Fruit fly (Drosophila melanogaster) whole organism, prepupa: ENCODE data around the gene CG12994.

Experiments
- Blimp-1 ChIP-seq: fragments of 200-800 bp; sonication (Bioruptor generic); optimal IDR thresholded peaks from 3 replicates; lab custom pipeline; 2017; ENCODE audit warnings: missing biosample characterization, missing genetic modification characterization, mild to moderate bottlenecking, moderate library complexity, missing genetic modification reagents
- CG10631 ChIP-seq: fragments of 200-800 bp; sonication (Bioruptor generic); optimal IDR thresholded peaks from 2 replicates; lab custom pipeline; 2016; ENCODE audit warnings: missing biosample characterization, missing genetic modification characterization
- CG10669 ChIP-seq: fragments of 200-800 bp; sonication (Bioruptor generic); optimal IDR thresholded peaks from 3 replicates; lab custom pipeline; 2018; ENCODE audit warnings: missing biosample characterization, mild to moderate bottlenecking, missing genetic modification characterization, moderate library complexity
- CG11294 ChIP-seq: fragments of 200-800 bp; sonication (Bioruptor generic); IDR thresholded peaks from 2 replicates; pipeline ENCODE4 v1.3.6; 2022; ENCODE audit warnings: missing biosample characterization, missing genetic modification characterization
- CG11902 ChIP-seq: fragments of 200-800 bp; sonication (Bioruptor generic); optimal IDR thresholded peaks from 3 replicates; lab custom pipeline; 2016; ENCODE audit warnings: missing biosample characterization, missing genetic modification characterization
- CG15336 ChIP-seq: fragments of 200-800 bp; sonication (Bioruptor generic); IDR thresholded peaks from 2 replicates; pipeline ENCODE4 v1.3.6; 2022; ENCODE audit warnings: missing biosample characterization, missing genetic modification characterization
- CG3032 ChIP-seq: fragments of 200-800 bp; optimal IDR thresholded peaks from 2 replicates; lab custom pipeline; 2019; ENCODE audit warnings: missing biosample characterization, mild to moderate bottlenecking, missing genetic modification characterization, moderate library complexity
- CG32006 ChIP-seq: fragments of 200-800 bp; sonication (Bioruptor generic); optimal IDR thresholded peaks from 3 replicates; lab custom pipeline; 2017; ENCODE audit warnings: missing biosample characterization, mild to moderate bottlenecking, missing genetic modification characterization
- CG34406 ChIP-seq: fragments of 200-800 bp; sonication (Bioruptor generic); optimal IDR thresholded peaks from 3 replicates; lab custom pipeline; 2016; ENCODE audit warnings: missing biosample characterization, missing genetic modification characterization
- CG3919 ChIP-seq: fragments of 200-800 bp; sonication (Bioruptor generic); optimal IDR thresholded peaks from 3 replicates; lab custom pipeline; 2016; ENCODE audit warnings: missing biosample characterization, missing genetic modification characterization
- CG6163 ChIP-seq: fragments of 200-800 bp; sonication (Bioruptor generic); IDR thresholded peaks from 3 replicates; pipeline ENCODE4 v1.3.6; 2022; ENCODE audit warnings: missing biosample characterization, missing genetic modification characterization
- CG6276 ChIP-seq: fragments of 200-800 bp; sonication (Bioruptor generic); optimal IDR thresholded peaks from 2 replicates; lab custom pipeline; 2017; ENCODE audit warnings: missing biosample characterization, mild to moderate bottlenecking, missing genetic modification characterization
- CG8119 ChIP-seq: fragments of 200-800 bp; sonication (Bioruptor generic); IDR thresholded peaks from 3 replicates; pipeline ENCODE4 v1.3.6; 2022; ENCODE audit warnings: missing biosample characterization, missing genetic modification characterization
- CG8319 ChIP-seq: fragments of 200-800 bp; sonication (Bioruptor generic); optimal IDR thresholded peaks from 3 replicates; lab custom pipeline; 2016; ENCODE audit warnings: missing biosample characterization, missing genetic modification characterization
- CG9139 ChIP-seq: fragments of 200-800 bp; sonication (Bioruptor generic); optimal IDR thresholded peaks from 3 replicates; lab custom pipeline; 2017; ENCODE audit warnings: missing biosample characterization, mild to moderate bottlenecking, missing genetic modification characterization
- Eip75B ChIP-seq: fragments of 200-800 bp; sonication (Bioruptor generic); optimal IDR thresholded peaks from 3 replicates; lab custom pipeline; 2016; ENCODE audit warnings: missing biosample characterization, missing genetic modification characterization
- Eip78C ChIP-seq: fragments of 200-800 bp; sonication (Bioruptor generic); peaks from one replicate; lab custom pipeline; 2016; ENCODE audit warnings: missing biosample characterization, missing genetic modification characterization
- Ets96B ChIP-seq: fragments of 200-800 bp; optimal IDR thresholded peaks from 2 replicates; lab custom pipeline; 2019; ENCODE audit warnings: missing biosample characterization, mild to moderate bottlenecking, missing genetic modification characterization, moderate library complexity
- Gug ChIP-seq: fragments of 200-800 bp; sonication (Bioruptor generic); IDR thresholded peaks from 2 replicates; pipeline ENCODE4 v1.3.6; 2022; ENCODE audit warnings: missing biosample characterization, missing genetic modification characterization
- Hr4 ChIP-seq: fragments of 200-800 bp; sonication (Bioruptor generic); optimal IDR thresholded peaks from 3 replicates; lab custom pipeline; 2016; ENCODE audit warnings: missing biosample characterization, missing genetic modification characterization
- Met ChIP-seq: fragments of 200-800 bp; sonication (Bioruptor generic); optimal IDR thresholded peaks from 3 replicates; lab custom pipeline; 2016; ENCODE audit warnings: missing biosample characterization, missing genetic modification characterization
- OdsH ChIP-seq: fragments of 200-800 bp; sonication (Bioruptor generic); optimal IDR thresholded peaks from 3 replicates; lab custom pipeline; 2016; ENCODE audit warnings: missing biosample characterization, missing genetic modification characterization
- Smox ChIP-seq: fragments of 200-800 bp; sonication (Bioruptor generic); optimal IDR thresholded peaks from 3 replicates; lab custom pipeline; 2016; ENCODE audit warnings: missing biosample characterization, missing genetic modification characterization
- Sox102F ChIP-seq: fragments of 200-800 bp; sonication (Bioruptor generic); optimal IDR thresholded peaks from 2 replicates; lab custom pipeline; 2016; ENCODE audit warnings: missing biosample characterization, mild to moderate bottlenecking, missing genetic modification characterization
- Sox15 ChIP-seq: fragments of 200-800 bp; sonication (Bioruptor generic); optimal IDR thresholded peaks from 3 replicates; lab custom pipeline; 2016; ENCODE audit warnings: missing biosample characterization, missing genetic modification characterization
- achi ChIP-seq: fragments of 200-800 bp; sonication (Bioruptor generic); optimal IDR thresholded peaks from 3 replicates; lab custom pipeline; 2016; ENCODE audit warnings: missing biosample characterization, missing genetic modification characterization
- acj6 ChIP-seq: fragments of 200-800 bp; sonication (Bioruptor generic); optimal IDR thresholded peaks from 3 replicates; lab custom pipeline; 2016; ENCODE audit warnings: missing biosample characterization, missing genetic modification characterization
- dac ChIP-seq: fragments of 200-800 bp; sonication (Bioruptor generic); optimal IDR thresholded peaks from 2 replicates; lab custom pipeline; 2017; ENCODE audit warnings: missing biosample characterization, mild to moderate bottlenecking, missing genetic modification characterization
- eg ChIP-seq: fragments of 200-800 bp; sonication (Bioruptor generic); IDR thresholded peaks from 3 replicates; pipeline ENCODE4 v1.3.6; 2022; ENCODE audit warnings: missing biosample characterization, missing genetic modification characterization
- esn ChIP-seq: fragments of 200-800 bp; sonication (Bioruptor generic); optimal IDR thresholded peaks from 2 replicates; lab custom pipeline; 2016; ENCODE audit warnings: missing biosample characterization, mild to moderate bottlenecking, missing genetic modification characterization, moderate library complexity
- fkh ChIP-seq: fragments of 200-800 bp; sonication (Bioruptor generic); optimal IDR thresholded peaks from 3 replicates; lab custom pipeline; 2017; ENCODE audit warnings: missing biosample characterization, mild to moderate bottlenecking, missing genetic modification characterization, moderate library complexity
- pdm3 ChIP-seq: fragments of 200-800 bp; sonication (Bioruptor generic); optimal IDR thresholded peaks from 3 replicates; lab custom pipeline; 2016; ENCODE audit warnings: missing biosample characterization, missing genetic modification characterization
- ss ChIP-seq, 2 experiments: fragments of 200-800 bp; sonication (Bioruptor generic); optimal IDR thresholded peaks; 2 replicates in 1 of 2; 3 replicates in 1 of 2; lab custom pipeline; 2017 to 2018; ENCODE audit warnings: mild to moderate bottlenecking in 2 of 2, missing biosample characterization in 2 of 2, missing genetic modification characterization in 2 of 2, moderate library complexity in 1 of 2
- svp ChIP-seq: fragments of 200-800 bp; sonication (Bioruptor generic); peaks from one replicate; lab custom pipeline; 2016; ENCODE audit warnings: missing biosample characterization, missing genetic modification characterization
- vri ChIP-seq: fragments of 200-800 bp; sonication (Bioruptor generic); optimal IDR thresholded peaks from 3 replicates; lab custom pipeline; 2016; ENCODE audit warnings: missing biosample characterization, mild to moderate bottlenecking, missing genetic modification characterization

Gene CG12994

DNA sequence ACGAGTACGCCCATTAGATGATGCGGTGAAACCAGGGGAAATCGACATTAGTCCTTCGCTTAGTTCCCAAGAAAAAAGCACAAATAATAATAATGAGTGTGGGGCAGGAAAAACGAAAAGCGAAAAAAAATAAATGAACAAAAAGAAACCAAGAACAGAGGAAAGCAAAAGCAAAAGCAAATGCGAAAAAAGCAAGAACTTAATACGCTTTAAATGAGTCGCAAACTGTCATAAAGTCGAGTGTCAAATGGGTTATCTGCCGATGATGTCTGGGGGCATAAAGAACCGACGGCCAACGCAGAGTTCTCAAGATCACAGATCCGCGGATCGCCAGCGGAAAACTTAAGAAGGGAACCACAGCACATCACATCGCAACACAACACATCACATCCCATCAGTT is 44.6 kb upstream of the CG12994 start (continued):
- TF ChIP-seq esn (no peak), CG8319 (GFP tag; lab: Kevin White, UChicago) (no peak), acj6 (GFP tag; lab: Kevin White, UChicago) (no peak), Gug (GFP tag; lab: Robert Waterston, UW) (no peak), CG6163 (GFP tag; lab: Robert Waterston, UW) (peak; percentile 76; the same call in 2 of the 3 replicates), eg (GFP tag; lab: Robert Waterston, UW) (peak; percentile 52; the same call in 2 of the 3 replicates), OdsH (GFP tag; lab: Kevin White, UChicago) (no peak), Blimp-1 (GFP tag; lab: Kevin White, UChicago) (no peak), CG11902 (GFP tag; lab: Kevin White, UChicago) (no peak), Sox15 (GFP tag; lab: Kevin White, UChicago) (no peak), ss (GFP tag; optimal IDR thresholded peaks at IDR 0.05; lab: Kevin White, UChicago) (peak; percentile 79), Eip75B (no peak), CG10631 (GFP tag; lab: Kevin White, UChicago) (no peak), fkh (no peak), CG32006 (GFP tag; lab: Kevin White, UChicago) (no peak), Sox102F (GFP tag; lab: Kevin White, UChicago) (no peak)

dm6 chrX:17485293-17486056 is 41.7 kb upstream of the CG12994 start:
- no peak for TF ChIP-seq CG6276
- TF ChIP-seq Eip78C (GFP tag; lab: Kevin White, UChicago), result peak; percentile 47
- no peak for TF ChIP-seq CG11294
- TF ChIP-seq svp (GFP tag; lab: Kevin White, UChicago), result peak; percentile 61

DNA sequence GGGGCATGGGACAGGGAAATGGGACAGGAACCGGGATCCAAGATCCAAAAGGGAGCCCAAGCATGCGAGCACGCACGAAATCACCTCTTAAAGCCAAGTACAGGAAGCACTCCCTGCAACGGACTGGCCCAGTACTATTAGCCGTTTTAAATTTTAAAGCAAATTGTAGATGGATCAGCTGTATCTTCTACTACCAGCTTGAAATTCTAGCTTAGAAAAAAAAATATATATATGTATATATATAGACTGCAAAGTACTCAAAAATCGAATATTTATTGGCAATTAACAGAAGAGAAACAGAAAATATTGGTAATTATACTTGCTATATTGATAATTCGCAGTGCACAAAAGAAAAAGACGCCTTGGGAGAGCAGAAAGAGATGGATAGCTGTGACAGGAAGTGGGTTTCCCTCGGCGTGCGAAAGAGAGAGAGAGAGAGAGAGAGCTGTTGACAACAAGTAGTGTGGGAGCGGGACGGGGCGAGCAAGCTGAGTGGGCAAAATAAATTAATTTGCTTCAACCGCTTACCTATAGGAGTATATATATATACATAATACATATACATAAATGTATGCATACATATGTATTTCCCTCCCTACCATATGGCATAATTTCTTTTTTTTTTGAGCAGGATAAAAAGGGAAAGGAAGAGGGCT is 40.5 kb upstream of the CG12994 start:
- TF ChIP-seq acj6 (GFP tag; lab: Kevin White, UChicago), result no peak
- peak; percentile 71 for TF ChIP-seq Eip78C (GFP tag; lab: Kevin White, UChicago)
- TF ChIP-seq CG10669 (GFP tag; lab: Kevin White, UChicago), result peak; percentile 10
- TF ChIP-seq CG10631 (GFP tag; lab: Kevin White, UChicago), result peak; percentile 23
- TF ChIP-seq vri, result no peak
- peak; percentile 24 for TF ChIP-seq pdm3 (GFP tag; lab: Kevin White, UChicago)
- TF ChIP-seq CG15336 (GFP tag; lab: Robert Waterston, UW), result no peak
- no peak for TF ChIP-seq Smox (GFP tag; lab: Kevin White, UChicago)
- TF ChIP-seq CG8119 (GFP tag; lab: Robert Waterston, UW), result no peak
- TF ChIP-seq CG3032 (tag; lab: Kevin White, UChicago), result peak; percentile 8
- peak; percentile 17 for TF ChIP-seq CG34406 (GFP tag; lab: Kevin White, UChicago)
- peak; percentile 12 for TF ChIP-seq OdsH (GFP tag; lab: Kevin White, UChicago)
- TF ChIP-seq CG3919 (GFP tag; lab: Kevin White, UChicago), result no peak
- peak; percentile 20 for TF ChIP-seq CG32006 (GFP tag; lab: Kevin White, UChicago)
- TF ChIP-seq CG6163 (GFP tag; lab: Robert Waterston, UW), result 0 out of 3 replicates have a peak, but pooled peaks have one; percentile 16
- no peak for TF ChIP-seq CG9139 (GFP tag; lab: Kevin White, UChicago)
- TF ChIP-seq Met (GFP tag; lab: Kevin White, UChicago), result no peak
- TF ChIP-seq esn, result no peak
- TF ChIP-seq ss (GFP tag; optimal IDR thresholded peaks at IDR 0.05; lab: Kevin White, UChicago), result peak; percentile 21 to 32
- peak; percentile 3 for TF ChIP-seq achi (GFP tag; lab: Kevin White, UChicago)
- TF ChIP-seq dac (GFP tag; lab: Kevin White, UChicago), result no peak
- no peak for TF ChIP-seq Hr4 (GFP tag; lab: Kevin White, UChicago)
- TF ChIP-seq svp (GFP tag; lab: Kevin White, UChicago), result peak; percentile 73
- peak; percentile 5 for TF ChIP-seq Ets96B (tag; lab: Kevin White, UChicago)
- no peak for TF ChIP-seq Eip75B
